Fruit fly (Drosophila melanogaster) whole organism, adult: ENCODE measurements around the gene CG13794.
"Not testable (repeated sequence)": the region's sequence is repeated elsewhere in the genome, so short reads cannot be mapped to it uniquely, and the experiment has no call there.

Experiments used
- CG11617 ChIP-seq: fragments of 200-800 bp; sonication (Bioruptor generic); optimal IDR thresholded peaks from 2 replicates; lab custom pipeline; 2017; ENCODE audit warnings: mild to moderate bottlenecking, missing biosample characterization, missing genetic modification reagents, missing genetic modification characterization
- CG12768 ChIP-seq: fragments of 200-800 bp; sonication (Bioruptor generic); optimal IDR thresholded peaks from 2 replicates; lab custom pipeline; 2017; ENCODE audit warnings: missing biosample characterization, missing genetic modification characterization, mild to moderate bottlenecking, moderate library complexity, missing genetic modification reagents
- CG14711 ChIP-seq: fragments of 200-800 bp; sonication (Bioruptor generic); optimal IDR thresholded peaks from 2 replicates; lab custom pipeline; 2018; ENCODE audit warnings: missing biosample characterization, mild to moderate bottlenecking, missing genetic modification characterization, moderate library complexity
- CG1620 ChIP-seq: fragments of 200-800 bp; sonication (Bioruptor generic); optimal IDR thresholded peaks from 2 replicates; lab custom pipeline; 2016; ENCODE audit warnings: missing biosample characterization, missing genetic modification characterization
- CG33017 ChIP-seq: fragments of 200-800 bp; sonication (Bioruptor generic); optimal IDR thresholded peaks from 2 replicates; lab custom pipeline; 2018; ENCODE audit warnings: missing biosample characterization, mild to moderate bottlenecking, missing genetic modification characterization, moderate library complexity
- CG5204 ChIP-seq: fragments of 200-800 bp; sonication (Bioruptor generic); optimal IDR thresholded peaks from 2 replicates; lab custom pipeline; 2016; ENCODE audit warnings: missing biosample characterization, missing genetic modification characterization
- CG7045 ChIP-seq: fragments of 200-800 bp; sonication (Bioruptor generic); optimal IDR thresholded peaks from 2 replicates; lab custom pipeline; 2017; ENCODE audit warnings: missing biosample characterization, mild to moderate bottlenecking, missing genetic modification characterization
- CG7101 ChIP-seq: fragments of 200-800 bp; sonication (Bioruptor generic); optimal IDR thresholded peaks from 2 replicates; lab custom pipeline; 2018; ENCODE audit warnings: missing biosample characterization, mild to moderate bottlenecking, missing genetic modification characterization, moderate library complexity
- Clk ChIP-seq: fragments of 200-800 bp; sonication (Bioruptor generic); optimal IDR thresholded peaks from 2 replicates; lab custom pipeline; 2017; ENCODE audit warnings: missing biosample characterization, missing genetic modification characterization
- Crg-1 ChIP-seq: fragments of 200-800 bp; sonication (Bioruptor generic); optimal IDR thresholded peaks from 2 replicates; lab custom pipeline; 2016; ENCODE audit warnings: missing biosample characterization, missing genetic modification characterization
- Hr96 ChIP-seq: fragments of 200-800 bp; sonication (Bioruptor generic); optimal IDR thresholded peaks from 2 replicates; lab custom pipeline; 2016; ENCODE audit warnings: missing biosample characterization, missing genetic modification characterization
- Mnt ChIP-seq: fragments of 200-800 bp; sonication (Bioruptor generic); optimal IDR thresholded peaks from 2 replicates; lab custom pipeline; 2016; ENCODE audit warnings: missing biosample characterization, mild to moderate bottlenecking, missing genetic modification characterization
- bab1 ChIP-seq: fragments of 200-800 bp; sonication (Bioruptor generic); optimal IDR thresholded peaks from 3 replicates; lab custom pipeline; 2019; ENCODE audit warnings: missing biosample characterization, mild to moderate bottlenecking, missing genetic modification characterization, moderate library complexity
- cic ChIP-seq: fragments of 200-800 bp; sonication (Bioruptor generic); optimal IDR thresholded peaks from 2 replicates; lab custom pipeline; 2017; ENCODE audit warnings: missing biosample characterization, mild to moderate bottlenecking, missing genetic modification characterization, moderate library complexity
- cnc ChIP-seq, 2 experiments: fragments of >200 bp; optimal IDR thresholded peaks; 2 replicates each; lab custom pipeline; 2017
- kay ChIP-seq: fragments of 200-800 bp; sonication (Bioruptor generic); peaks from one replicate; lab custom pipeline; 2016; ENCODE audit warnings: missing biosample characterization, missing genetic modification characterization, borderline replicate concordance
- ovo ChIP-seq: fragments of 200-800 bp; sonication (Bioruptor generic); optimal IDR thresholded peaks from 2 replicates; lab custom pipeline; 2016; ENCODE audit warnings: missing biosample characterization, missing genetic modification characterization
- pad ChIP-seq: fragments of 200-800 bp; sonication (Bioruptor generic); optimal IDR thresholded peaks from 3 replicates; lab custom pipeline; 2017; ENCODE audit warnings: missing biosample characterization, missing genetic modification characterization, mild to moderate bottlenecking, moderate library complexity, missing genetic modification reagents
- tj ChIP-seq: fragments of 200-800 bp; sonication (Bioruptor generic); optimal IDR thresholded peaks from 3 replicates; lab custom pipeline; 2017; ENCODE audit warnings: missing biosample characterization, mild to moderate bottlenecking, missing genetic modification characterization, moderate library complexity
- toe ChIP-seq: fragments of 200-800 bp; sonication (Bioruptor generic); optimal IDR thresholded peaks from 2 replicates; lab custom pipeline; 2016; ENCODE audit warnings: missing biosample characterization, missing genetic modification characterization

Gene CG13794

dm6 chr2L:7753086-7753485 is 30.5 kb upstream of the CG13794 start, which contains the start of gene CG7203:
CG7203 (minus strand) TSS chr2L:7753186.
- TF ChIP-seq CG12768 (GFP tag; lab: Kevin White, UChicago) (no peak), Hr96 (GFP tag; lab: Kevin White, UChicago) (no peak), toe (GFP tag; lab: Kevin White, UChicago) (no peak), CG33017 (tag; lab: Kevin White, UChicago) (no peak), CG5204 (GFP tag; lab: Kevin White, UChicago) (no peak), Mnt (GFP tag; lab: Kevin White, UChicago) (no peak), ovo (GFP tag; lab: Kevin White, UChicago) (no peak), bab1 (no peak), CG7045 (no peak), cic (GFP tag; lab: Kevin White, UChicago) (no peak), cnc (optimal IDR thresholded peaks at IDR 0.05; lab: Kevin White, UChicago) (no peak), CG7101 (tag; lab: Kevin White, UChicago) (no peak), Clk (GFP tag; lab: Kevin White, UChicago) (no peak), CG14711 (tag; lab: Kevin White, UChicago) (no peak), CG1620 (GFP tag; lab: Kevin White, UChicago) (no peak), CG11617 (GFP tag; lab: Kevin White, UChicago) (no peak), kay (no peak), tj (no peak), pad (GFP tag; lab: Kevin White, UChicago) (no peak), Crg-1 (no peak)

dm6 chr2L:7750631-7751161 is 28.1 kb upstream of the CG13794 start:
- TF ChIP-seq tj (no peak), cic (GFP tag; lab: Kevin White, UChicago) (no peak), bab1 (no peak), Crg-1 (no peak), CG11617 (GFP tag; lab: Kevin White, UChicago) (no peak), CG1620 (GFP tag; lab: Kevin White, UChicago) (no peak)

dm6 chr2L:7746975-7747374 is 24.4 kb upstream of the CG13794 start, which contains the start of gene ATPsynGL:
ATPsynGL (plus strand) TSS chr2L:7747275.
- TF ChIP-seq CG33017 (tag; lab: Kevin White, UChicago), result no peak
- TF ChIP-seq CG11617 (GFP tag; lab: Kevin White, UChicago), result no peak

dm6 chr2L:7744739-7745138 is 22.1 kb upstream of the CG13794 start, which contains the start of gene CG7214:
CG7214 (minus strand) TSS chr2L:7744839.
- TF ChIP-seq Clk (GFP tag; lab: Kevin White, UChicago) (no peak), cic (GFP tag; lab: Kevin White, UChicago) (no peak), pad (GFP tag; lab: Kevin White, UChicago) (no peak), CG12768 (GFP tag; lab: Kevin White, UChicago) (no peak), CG7045 (no peak), Hr96 (GFP tag; lab: Kevin White, UChicago) (no peak), tj (no peak), bab1 (no peak)

- no peak for TF ChIP-seq pad (GFP tag; lab: Kevin White, UChicago)
- no peak for TF ChIP-seq CG11617 (GFP tag; lab: Kevin White, UChicago)
- TF ChIP-seq CG12768 (GFP tag; lab: Kevin White, UChicago), result no peak
- no peak for TF ChIP-seq Mnt (GFP tag; lab: Kevin White, UChicago)
- TF ChIP-seq toe (GFP tag; lab: Kevin White, UChicago), result no peak
- no peak for TF ChIP-seq Crg-1
- no peak for TF ChIP-seq CG33017 (tag; lab: Kevin White, UChicago)
- no peak for TF ChIP-seq Clk (GFP tag; lab: Kevin White, UChicago)
- no peak for TF ChIP-seq CG1620 (GFP tag; lab: Kevin White, UChicago)
- TF ChIP-seq CG5204 (GFP tag; lab: Kevin White, UChicago), result no peak
- TF ChIP-seq CG7045, result no peak
- TF ChIP-seq kay, result no peak
- no peak for TF ChIP-seq tj
Measured at dm6 chr2L:7744208-7744607, 21.6 kb upstream of the CG13794 start.

- TF ChIP-seq pad (GFP tag; lab: Kevin White, UChicago), result no peak
- TF ChIP-seq CG14711 (tag; lab: Kevin White, UChicago), result no peak
- TF ChIP-seq bab1, result no peak
- no peak for TF ChIP-seq CG7045
- no peak for TF ChIP-seq cic (GFP tag; lab: Kevin White, UChicago)
- no peak for TF ChIP-seq kay
- no peak for TF ChIP-seq Crg-1
- TF ChIP-seq Clk (GFP tag; lab: Kevin White, UChicago), result no peak
- TF ChIP-seq CG1620 (GFP tag; lab: Kevin White, UChicago), result no peak
- no peak for TF ChIP-seq Hr96 (GFP tag; lab: Kevin White, UChicago)
- TF ChIP-seq CG12768 (GFP tag; lab: Kevin White, UChicago), result no peak
- no peak for TF ChIP-seq tj
- no peak for TF ChIP-seq ovo (GFP tag; lab: Kevin White, UChicago)
- no peak for TF ChIP-seq Mnt (GFP tag; lab: Kevin White, UChicago)
- TF ChIP-seq CG33017 (tag; lab: Kevin White, UChicago), result no peak
Measured at dm6 chr2L:7741437-7741836, 18.8 kb upstream of the CG13794 start, which contains the start of gene Acp1. Acp1 (minus strand) TSS chr2L:7741537.

DNA sequence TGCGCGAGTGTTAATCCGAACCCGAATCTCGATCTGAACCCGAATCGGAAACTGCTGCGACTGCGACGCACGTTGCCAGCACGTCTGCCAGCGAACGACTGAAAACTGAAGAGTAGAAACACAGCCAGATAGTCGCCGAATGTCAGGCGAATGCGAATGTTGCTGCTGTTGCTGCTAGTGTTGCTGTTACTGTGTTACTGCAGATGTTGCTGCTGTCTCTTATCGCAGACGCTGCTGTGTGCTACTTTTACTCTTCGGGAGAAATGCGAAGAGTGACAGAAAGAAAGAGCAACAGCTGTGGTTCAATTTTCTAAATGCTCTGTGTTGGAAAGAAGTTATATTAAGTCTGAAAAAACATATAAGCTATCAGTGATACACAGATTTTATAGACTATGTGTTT is 16.1 kb upstream of the CG13794 start, which contains the start of gene CG31904:
Gene CG31904 (minus strand): TSS at position 101 of the 400 bp plus-strand sequence.
- not testable (repeated sequence) for TF ChIP-seq Clk (GFP tag; lab: Kevin White, UChicago); ovo (GFP tag; lab: Kevin White, UChicago); kay
